Worm (Caenorhabditis elegans) whole organism, young adult: Measurements from ENCODE around the gene cul-2.

Experiments used
- F10E7.11 ChIP-seq: sonication (generic microtip); optimal IDR thresholded peaks from 2 replicates; lab custom pipeline; 2017; ENCODE audit warnings: mild to moderate bottlenecking, missing genetic modification characterization, moderate library complexity, missing compliant biosample characterization
- bed-2 ChIP-seq: fragments of 200-800 bp; sonication (Bioruptor generic); IDR thresholded peaks from 2 replicates; pipeline ENCODE4 v1.3.6; 2022; ENCODE audit warnings: missing genetic modification reagents, missing genetic modification characterization, missing compliant biosample characterization
- lag-1 ChIP-seq: fragments of 200-800 bp; sonication (Bioruptor generic); IDR thresholded peaks from 2 replicates; pipeline ENCODE4 v1.3.6; 2022; ENCODE audit warnings: missing genetic modification reagents, missing genetic modification characterization, missing compliant biosample characterization
- nhr-90 ChIP-seq: sonication (generic microtip); optimal IDR thresholded peaks from 2 replicates; lab custom pipeline; 2016; ENCODE audit warnings: missing genotype, mild to moderate bottlenecking, missing genetic modification characterization, missing compliant biosample characterization
- rec-8 ChIP-seq, 2 experiments: sonication (generic microtip); optimal IDR thresholded peaks; 2 replicates each; lab custom pipeline; 2016; ENCODE audit warnings: mild to moderate bottlenecking in 2 of 2, missing genetic modification characterization in 2 of 2, missing genetic modification reagents in 2 of 2, missing genotype in 2 of 2, missing biosample characterization in 1 of 2, missing compliant biosample characterization in 1 of 2, moderate library complexity in 1 of 2

DNA sequence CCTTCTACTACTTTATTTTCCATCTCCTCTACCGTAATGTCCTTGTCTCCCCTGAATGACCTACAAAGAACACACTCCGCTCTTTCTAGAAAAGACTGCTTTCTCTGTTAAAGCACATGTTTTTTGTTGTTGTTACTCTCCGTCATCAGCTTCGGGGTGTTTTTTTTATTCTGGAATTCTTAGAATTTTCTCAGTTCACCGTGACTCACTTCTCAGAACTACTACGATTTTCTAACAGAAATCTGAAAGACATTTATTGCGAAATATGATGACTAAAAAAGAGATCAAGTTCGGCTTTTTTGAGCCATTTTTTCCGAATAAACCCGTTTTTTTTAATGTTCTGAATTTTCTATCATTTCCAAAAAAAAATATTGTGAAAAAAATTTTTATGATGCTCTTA, 29.2 kb downstream of the cul-2 start:
- TF ChIP-seq lag-1 (no peak), nhr-90 (tag; lab: Kevin White, UChicago) (no peak), bed-2 (GFP tag; lab: Robert Waterston, UW) (no peak), rec-8 (tag; optimal IDR thresholded peaks at IDR 0.05; lab: Kevin White, UChicago) (no peak), F10E7.11 (tag; lab: Kevin White, UChicago) (no peak)
